Worm (Caenorhabditis elegans): ENCODE measurements around the gene C46F11.4.

DNA sequence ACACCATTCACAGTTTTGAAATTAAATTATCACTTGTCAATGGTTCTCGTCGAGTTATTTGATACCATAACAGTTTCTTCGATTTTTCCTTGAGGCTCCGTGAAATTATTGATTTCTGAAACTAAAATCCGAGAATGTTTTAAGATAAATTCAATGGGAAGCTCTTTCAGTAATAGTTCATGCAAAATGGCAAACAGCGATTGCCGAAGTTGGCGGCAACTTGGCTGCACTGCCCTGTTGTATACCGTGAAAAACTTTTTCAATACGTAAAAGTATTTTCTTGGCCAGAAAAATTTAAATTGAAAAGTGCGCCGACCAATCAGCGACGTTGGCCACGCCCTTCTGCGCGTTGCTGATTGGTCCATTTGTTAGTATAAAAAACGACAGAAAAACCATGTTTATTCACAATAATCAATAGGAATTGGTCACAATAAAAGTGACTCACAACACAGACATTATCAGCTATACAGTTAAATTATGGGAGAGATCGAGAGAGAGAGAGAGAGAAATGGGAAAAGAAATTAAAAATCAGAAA is 18.8 kb upstream of the C46F11.4 start:
- no peak for TF ChIP-seq egl-27 (tag; optimal IDR thresholded peaks at IDR 0.05)
- no peak for TF ChIP-seq fos-1 (tag; optimal IDR thresholded peaks at IDR 0.05)
- no peak for TF ChIP-seq T26A8.4 (GFP tag; IDR thresholded peaks at IDR 0.05)
- no peak for TF ChIP-seq pha-4 (GFP tag; IDR thresholded peaks at IDR 0.05)
- TF ChIP-seq pha-4 (tag; optimal IDR thresholded peaks at IDR 0.05): no peak
- no peak for TF ChIP-seq unc-39 (tag; optimal IDR thresholded peaks at IDR 0.05)
